Fruit fly (Drosophila melanogaster) whole organism, embryonic: ENCODE data around the gene CG3625.

ENCODE experiments used
- Awh ChIP-seq: fragments of 200-800 bp; sonication (Bioruptor generic); IDR thresholded peaks from 2 replicates; pipeline ENCODE4, ENCODE4 v1.3.6; 2022; ENCODE audit warnings: missing biosample characterization, missing genetic modification characterization
- CG11247 ChIP-seq: fragments of 200-800 bp; sonication (Bioruptor generic); IDR thresholded peaks from 2 replicates; pipeline ENCODE4 v1.3.6; 2022; ENCODE audit warnings: missing biosample characterization, missing genetic modification characterization
- CG12155 ChIP-seq: fragments of 200-800 bp; sonication (Bioruptor generic); optimal IDR thresholded peaks from 3 replicates; lab custom pipeline; 2016; ENCODE audit warnings: missing biosample characterization, missing genetic modification characterization
- CG1233 ChIP-seq: fragments of 200-800 bp; sonication (Bioruptor generic); optimal IDR thresholded peaks from 4 replicates; lab custom pipeline; 2018; ENCODE audit warnings: missing biosample characterization, mild to moderate bottlenecking, missing genetic modification characterization
- CG12659 ChIP-seq: fragments of 200-800 bp; sonication (Bioruptor generic); optimal IDR thresholded peaks from 3 replicates; lab custom pipeline; 2017; ENCODE audit warnings: mild to moderate bottlenecking, missing biosample characterization, missing genetic modification reagents, missing genetic modification characterization
- CG12769 ChIP-seq: fragments of 200-800 bp; sonication (Bioruptor generic); optimal IDR thresholded peaks from 2 replicates; lab custom pipeline; 2019; ENCODE audit warnings: missing biosample characterization, mild to moderate bottlenecking, missing genetic modification characterization, moderate library complexity
- CG13624 ChIP-seq: fragments of 200-800 bp; sonication (Bioruptor generic); optimal IDR thresholded peaks from 2 replicates; lab custom pipeline; 2016; ENCODE audit warnings: missing biosample characterization, missing genetic modification characterization
- CG13894 ChIP-seq: fragments of 200-800 bp; sonication (Bioruptor generic); optimal IDR thresholded peaks from 3 replicates; lab custom pipeline; 2018; ENCODE audit warnings: missing biosample characterization, mild to moderate bottlenecking, missing genetic modification characterization, moderate library complexity
- CG15073 ChIP-seq: fragments of 200-800 bp; sonication (Bioruptor generic); optimal IDR thresholded peaks from 2 replicates; lab custom pipeline; 2016; ENCODE audit warnings: missing biosample characterization, missing genetic modification characterization
- CG17361 ChIP-seq: fragments of 200-800 bp; sonication (Bioruptor generic); IDR thresholded peaks from 3 replicates; pipeline ENCODE4 v1.3.6; 2022; ENCODE audit warnings: missing biosample characterization, missing genetic modification characterization
- CG2120 ChIP-seq: fragments of 200-800 bp; sonication (Bioruptor generic); optimal IDR thresholded peaks from 3 replicates; lab custom pipeline; 2016; ENCODE audit warnings: missing biosample characterization, missing genetic modification characterization
- CG2199 ChIP-seq: fragments of 200-800 bp; sonication (Bioruptor generic); IDR thresholded peaks from 3 replicates; pipeline ENCODE4 v1.3.6; 2022; ENCODE audit warnings: missing biosample characterization, missing genetic modification characterization
- CG34376 ChIP-seq: fragments of 200-800 bp; sonication (Bioruptor generic); optimal IDR thresholded peaks from 2 replicates; lab custom pipeline; 2018; ENCODE audit warnings: missing biosample characterization, mild to moderate bottlenecking, missing genetic modification characterization
- CG4730 ChIP-seq: fragments of 200-800 bp; sonication (Bioruptor generic); IDR thresholded peaks from 2 replicates; pipeline ENCODE4 v1.3.6; 2022; ENCODE audit warnings: missing biosample characterization, missing genetic modification characterization
- CG7839 ChIP-seq: fragments of 200-800 bp; sonication (Bioruptor generic); optimal IDR thresholded peaks from 3 replicates; lab custom pipeline; 2018; ENCODE audit warnings: missing biosample characterization, mild to moderate bottlenecking, missing genetic modification characterization, moderate library complexity
- CG8359 ChIP-seq: fragments of 200-800 bp; sonication (Bioruptor generic); optimal IDR thresholded peaks from 2 replicates; lab custom pipeline; 2017; ENCODE audit warnings: missing biosample characterization, mild to moderate bottlenecking, missing genetic modification characterization, borderline replicate concordance
- CG8388 ChIP-seq: fragments of 200-800 bp; sonication (Bioruptor generic); optimal IDR thresholded peaks from 2 replicates; lab custom pipeline; 2019; ENCODE audit warnings: missing biosample characterization, mild to moderate bottlenecking, missing genetic modification characterization, moderate library complexity
- CG9797 ChIP-seq: fragments of 200-800 bp; sonication (Bioruptor generic); optimal IDR thresholded peaks from 3 replicates; lab custom pipeline; 2018; ENCODE audit warnings: missing biosample characterization, mild to moderate bottlenecking, missing genetic modification characterization
- D19A ChIP-seq: fragments of 200-800 bp; optimal IDR thresholded peaks from 3 replicates; lab custom pipeline; 2019; ENCODE audit warnings: missing biosample characterization, mild to moderate bottlenecking, missing genetic modification characterization, moderate library complexity
- Deaf1 ChIP-seq: fragments of 200-800 bp; optimal IDR thresholded peaks from 3 replicates; lab custom pipeline; 2019; ENCODE audit warnings: missing biosample characterization, mild to moderate bottlenecking, missing genetic modification characterization, moderate library complexity
- Dek ChIP-seq: fragments of 200-800 bp; sonication (Bioruptor generic); optimal IDR thresholded peaks from 3 replicates; lab custom pipeline; 2019; ENCODE audit warnings: missing biosample characterization, mild to moderate bottlenecking, missing genetic modification characterization, moderate library complexity
- Dip2 ChIP-seq: fragments of 200-800 bp; sonication (Bioruptor generic); IDR thresholded peaks from 2 replicates; pipeline ENCODE4 v1.3.6; 2022; ENCODE audit warnings: missing biosample characterization, missing genetic modification characterization
- Doc3 ChIP-seq: fragments of 200-800 bp; sonication (Bioruptor generic); IDR thresholded peaks from 3 replicates; pipeline ENCODE4 v1.3.6; 2022; ENCODE audit warnings: missing biosample characterization, missing genetic modification characterization; ENCODE audit not compliant: partially characterized antibody
- Fer1 ChIP-seq: fragments of 200-800 bp; sonication (Bioruptor generic); optimal IDR thresholded peaks from 2 replicates; lab custom pipeline; 2017; ENCODE audit warnings: missing biosample characterization, mild to moderate bottlenecking, missing genetic modification characterization
- GATAe ChIP-seq: fragments of 200-800 bp; sonication (Bioruptor generic); conservative IDR thresholded peaks from 2 replicates; pipeline ENCODE4 v1.3.6; 2022; ENCODE audit warnings: missing biosample characterization, missing genetic modification characterization
- NK7.1 ChIP-seq: fragments of 200-800 bp; sonication (Bioruptor generic); optimal IDR thresholded peaks from 3 replicates; lab custom pipeline; 2016; ENCODE audit warnings: missing biosample characterization, missing genetic modification characterization
- Nf-YB ChIP-seq: fragments of 200-800 bp; sonication (Bioruptor generic); optimal IDR thresholded peaks from 3 replicates; lab custom pipeline; 2019; ENCODE audit warnings: missing biosample characterization, mild to moderate bottlenecking, missing genetic modification characterization, moderate library complexity
- Rx ChIP-seq: fragments of 200-800 bp; sonication (Bioruptor generic); IDR thresholded peaks from 2 replicates; pipeline ENCODE4 v1.3.6; 2022; ENCODE audit warnings: missing biosample characterization, missing genetic modification characterization
- Sin3A ChIP-seq: fragments of >200 bp; optimal IDR thresholded peaks from 2 replicates; lab custom pipeline; 2018
- Usf ChIP-seq: fragments of 200-800 bp; sonication (Bioruptor generic); optimal IDR thresholded peaks from 2 replicates; lab custom pipeline; 2017; ENCODE audit warnings: missing genotype, missing biosample characterization, missing genetic modification characterization
- Xbp1 ChIP-seq: fragments of 200-800 bp; sonication (Bioruptor generic); optimal IDR thresholded peaks from 3 replicates; lab custom pipeline; 2016; ENCODE audit warnings: missing biosample characterization, mild to moderate bottlenecking, missing genetic modification characterization
- bigmax ChIP-seq: fragments of 200-800 bp; sonication (Bioruptor generic); optimal IDR thresholded peaks from 2 replicates; lab custom pipeline; 2018; ENCODE audit warnings: missing biosample characterization, mild to moderate bottlenecking, missing genetic modification characterization
- br ChIP-seq: fragments of >200 bp; optimal IDR thresholded peaks from 2 replicates; lab custom pipeline; 2017
- cg ChIP-seq: fragments of 200-800 bp; sonication (Bioruptor generic); optimal IDR thresholded peaks from 3 replicates; lab custom pipeline; 2019; ENCODE audit warnings: missing biosample characterization, mild to moderate bottlenecking, missing genetic modification characterization, moderate library complexity
- eve ChIP-seq, 2 experiments: fragments of >200 bp; optimal IDR thresholded peaks; 2 replicates each; lab custom pipeline; 2017; ENCODE audit warnings: missing biosample characterization in 2 of 2, missing genetic modification characterization in 2 of 2
- eyg ChIP-seq: fragments of 200-800 bp; sonication (Bioruptor generic); optimal IDR thresholded peaks from 3 replicates; lab custom pipeline; 2016; ENCODE audit warnings: missing biosample characterization, missing genetic modification characterization
- ftz-f1 ChIP-seq: fragments of 200-800 bp; sonication (Bioruptor generic); optimal IDR thresholded peaks from 2 replicates; lab custom pipeline; 2016; ENCODE audit warnings: missing biosample characterization, missing genetic modification characterization
- grn ChIP-seq: fragments of 200-800 bp; sonication (Bioruptor generic); optimal IDR thresholded peaks from 3 replicates; lab custom pipeline; 2017; ENCODE audit warnings: missing biosample characterization, missing genetic modification characterization
- hkb ChIP-seq, 2 experiments: fragments of 200-800 bp in 1 of 2; fragments of >200 bp in 1 of 2; sonication (Bioruptor generic) in 1 of 2; IDR thresholded peaks in 1 of 2; optimal IDR thresholded peaks in 1 of 2; 2 replicates each; pipeline versions ENCODE4 v1.3.6 to Lab custom; 2017 to 2022; ENCODE audit warnings: missing biosample characterization in 1 of 2, missing genetic modification characterization in 1 of 2
- jigr1 ChIP-seq: fragments of 200-800 bp; sonication (Bioruptor generic); IDR thresholded peaks from 3 replicates; pipeline ENCODE4 v1.3.6; 2022; ENCODE audit warnings: missing biosample characterization, missing genetic modification characterization
- lbe ChIP-seq: fragments of 200-800 bp; sonication (Bioruptor generic); optimal IDR thresholded peaks from 2 replicates; lab custom pipeline; 2016; ENCODE audit warnings: missing biosample characterization, mild to moderate bottlenecking, missing genetic modification characterization
- otp ChIP-seq: fragments of 200-800 bp; sonication (Bioruptor generic); IDR thresholded peaks from 3 replicates; pipeline ENCODE4, ENCODE4 v1.3.6; 2022; ENCODE audit warnings: missing biosample characterization, missing genetic modification characterization
- pros ChIP-seq: fragments of 200-800 bp; sonication (Bioruptor generic); optimal IDR thresholded peaks from 3 replicates; lab custom pipeline; 2019; ENCODE audit warnings: missing biosample characterization, mild to moderate bottlenecking, missing genetic modification characterization, moderate library complexity
- psq ChIP-seq: fragments of 200-800 bp; sonication (Bioruptor generic); optimal IDR thresholded peaks from 2 replicates; lab custom pipeline; 2017; ENCODE audit warnings: missing biosample characterization, missing genetic modification characterization
- pzg ChIP-seq: fragments of 200-800 bp; sonication (Bioruptor generic); optimal IDR thresholded peaks from 3 replicates; lab custom pipeline; 2018; ENCODE audit warnings: missing biosample characterization, mild to moderate bottlenecking, missing genetic modification characterization, moderate library complexity
- rib ChIP-seq: fragments of 200-800 bp; sonication (Bioruptor generic); IDR thresholded peaks from 2 replicates; pipeline ENCODE4 v1.3.6; 2022; ENCODE audit warnings: missing biosample characterization, missing genetic modification characterization
- row ChIP-seq: fragments of 200-800 bp; sonication (Bioruptor generic); IDR thresholded peaks from 3 replicates; pipeline ENCODE4 v1.3.6; 2022; ENCODE audit warnings: missing biosample characterization, missing genetic modification characterization
- sisA ChIP-seq: fragments of 200-800 bp; sonication (Bioruptor generic); IDR thresholded peaks from 2 replicates; pipeline ENCODE4 v1.3.6; 2022; ENCODE audit warnings: missing biosample characterization, missing genetic modification characterization
- sr ChIP-seq: fragments of 200-800 bp; sonication (Bioruptor generic); IDR thresholded peaks from 3 replicates; pipeline ENCODE4 v1.3.6; 2022; ENCODE audit warnings: missing biosample characterization, missing genetic modification characterization
- tgo ChIP-seq: fragments of 200-800 bp; sonication (Bioruptor generic); IDR thresholded peaks from 3 replicates; pipeline ENCODE4 v1.3.6; 2022; ENCODE audit warnings: missing biosample characterization, missing genetic modification characterization
- trh ChIP-seq: fragments of 200-800 bp; sonication (Bioruptor generic); optimal IDR thresholded peaks from 2 replicates; lab custom pipeline; 2016; ENCODE audit warnings: missing biosample characterization, missing genetic modification characterization
- tx ChIP-seq: fragments of 200-800 bp; sonication (Bioruptor generic); optimal IDR thresholded peaks from 2 replicates; lab custom pipeline; 2016; ENCODE audit warnings: missing biosample characterization, missing genetic modification characterization
- z ChIP-seq: fragments of 200-800 bp; sonication (Bioruptor generic); IDR thresholded peaks from 3 replicates; pipeline ENCODE4 v1.3.6; 2022; ENCODE audit warnings: missing biosample characterization, missing genetic modification characterization

CG3625 gene

DNA sequence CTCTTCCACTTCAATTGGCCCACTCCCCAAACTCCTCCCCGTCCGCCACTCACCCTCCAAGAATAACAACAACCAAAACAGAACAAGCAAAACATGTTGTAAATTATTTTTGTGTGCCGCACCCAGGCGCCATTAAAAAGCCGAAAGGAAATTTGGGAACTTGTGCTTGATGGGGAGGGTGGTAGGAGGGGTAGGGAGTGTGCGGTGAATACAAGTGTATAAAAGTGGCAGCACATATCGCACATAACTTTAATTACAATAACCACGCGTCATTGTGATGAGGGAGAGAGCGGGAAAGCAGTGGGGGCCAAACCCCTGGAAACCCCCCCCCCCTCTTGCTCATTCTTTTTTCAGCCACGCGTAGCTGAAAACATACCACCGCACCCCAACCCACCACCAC, 15.5 kb upstream of the CG3625 start (continued):
- no peak for TF ChIP-seq CG34376 (GFP tag; lab: Kevin White, UChicago)
- peak; percentile 11; the same call in 1 of the 3 replicates for TF ChIP-seq sr (GFP tag; lab: Robert Waterston, UW)
- no peak for TF ChIP-seq z (GFP tag; lab: Robert Waterston, UW)
- TF ChIP-seq CG2199 (GFP tag; lab: Robert Waterston, UW): no peak
- no peak for TF ChIP-seq CG13894 (tag; lab: Kevin White, UChicago)
- TF ChIP-seq jigr1 (GFP tag; lab: Robert Waterston, UW): no peak
- no peak for TF ChIP-seq sisA
- TF ChIP-seq Deaf1: no peak
- TF ChIP-seq Doc3: no peak
- TF ChIP-seq CG11247 (GFP tag; lab: Robert Waterston, UW): no peak
- no peak for TF ChIP-seq row (GFP tag; lab: Robert Waterston, UW)
- no peak for TF ChIP-seq CG9797 (GFP tag; lab: Kevin White, UChicago)
- TF ChIP-seq eyg: no peak
- TF ChIP-seq NK7.1 (GFP tag; lab: Kevin White, UChicago): no peak
- no peak for TF ChIP-seq D19A (tag; lab: Kevin White, UChicago)
- TF ChIP-seq Rx (GFP tag; lab: Robert Waterston, UW): no peak
- TF ChIP-seq ftz-f1: no peak
- no peak for TF ChIP-seq tx (GFP tag; lab: Kevin White, UChicago)
- TF ChIP-seq Xbp1 (GFP tag; lab: Kevin White, UChicago): no peak
- no peak for TF ChIP-seq CG13624 (GFP tag; lab: Kevin White, UChicago)
- no peak for TF ChIP-seq Sin3A
- TF ChIP-seq pros (GFP tag; lab: Kevin White, UChicago): peak; percentile 23
- TF ChIP-seq CG8359 (GFP tag; lab: Kevin White, UChicago): no peak
- TF ChIP-seq CG4730 (GFP tag; lab: Robert Waterston, UW): no peak
- TF ChIP-seq hkb (optimal IDR thresholded peaks at IDR 0.05; lab: Kevin White, UChicago): no peak
- no peak for TF ChIP-seq hkb (GFP tag; IDR thresholded peaks at IDR 0.05; lab: Robert Waterston, UW)
- TF ChIP-seq GATAe (GFP tag; lab: Robert Waterston, UW): no peak
- no peak for TF ChIP-seq psq (GFP tag; lab: Kevin White, UChicago)
- no peak for TF ChIP-seq rib
- no peak for TF ChIP-seq lbe (GFP tag; lab: Kevin White, UChicago)
- TF ChIP-seq CG12769 (tag; lab: Kevin White, UChicago): peak; percentile 27
- no peak for TF ChIP-seq pzg
- TF ChIP-seq tgo (GFP tag; lab: Robert Waterston, UW): no peak
- TF ChIP-seq otp: no peak
- TF ChIP-seq cg (GFP tag; lab: Kevin White, UChicago): no peak
- TF ChIP-seq CG1233: no peak
- no peak for TF ChIP-seq CG15073 (GFP tag; lab: Kevin White, UChicago)
- TF ChIP-seq Fer1 (GFP tag; lab: Kevin White, UChicago): no peak
- no peak for TF ChIP-seq CG17361 (GFP tag; lab: Robert Waterston, UW)
- TF ChIP-seq Dip2 (GFP tag; lab: Robert Waterston, UW): no peak
- TF ChIP-seq CG8388 (GFP tag; lab: Kevin White, UChicago): no peak
- TF ChIP-seq Dek: no peak
- TF ChIP-seq CG2120 (GFP tag; lab: Kevin White, UChicago): no peak
- no peak for TF ChIP-seq Usf (GFP tag; lab: Kevin White, UChicago)
- TF ChIP-seq eve (GFP tag; optimal IDR thresholded peaks at IDR 0.05; lab: Kevin White, UChicago): no peak
- no peak for TF ChIP-seq CG7839 (tag; lab: Kevin White, UChicago)
- no peak for TF ChIP-seq br (lab: Kevin White, UChicago)
- no peak for TF ChIP-seq CG12155 (GFP tag; lab: Kevin White, UChicago)
- no peak for TF ChIP-seq CG12659 (GFP tag; lab: Kevin White, UChicago)
- TF ChIP-seq bigmax (GFP tag; lab: Kevin White, UChicago): no peak
- no peak for TF ChIP-seq trh (GFP tag; lab: Kevin White, UChicago)
- 0 out of 2 replicates have a peak, but pooled peaks have one; percentile 27 for TF ChIP-seq Awh (GFP tag; lab: Robert Waterston, UW)
- TF ChIP-seq grn (GFP tag; lab: Kevin White, UChicago): no peak
- no peak for TF ChIP-seq Nf-YB
